Fruit fly (Drosophila melanogaster) whole organism, embryonic: ENCODE measurements around the gene CG3434.
A peak's percentile ranks its signal among the peaks of the same experiment; 100 is the strongest.

Experiments used
- Adf1 ChIP-seq: fragments of 200-800 bp; sonication (Bioruptor generic); IDR thresholded peaks from 2 replicates; pipeline ENCODE4 v1.3.6; 2022; ENCODE audit warnings: missing biosample characterization, missing genetic modification characterization
- BEAF-32 ChIP-seq: fragments of 200-800 bp; sonication (Bioruptor generic); optimal IDR thresholded peaks from 3 replicates; lab custom pipeline; 2017; ENCODE audit warnings: missing biosample characterization, missing genetic modification characterization, mild to moderate bottlenecking, moderate library complexity, missing genetic modification reagents
- Bgb ChIP-seq: fragments of 200-800 bp; sonication (Bioruptor generic); IDR thresholded peaks from 2 replicates; pipeline ENCODE4 v1.3.6; 2022; ENCODE audit warnings: missing biosample characterization, missing genetic modification characterization; ENCODE audit not compliant: partially characterized antibody
- CG12071 ChIP-seq: fragments of 200-800 bp; sonication (Bioruptor generic); optimal IDR thresholded peaks from 3 replicates; lab custom pipeline; 2018; ENCODE audit warnings: missing biosample characterization, mild to moderate bottlenecking, missing genetic modification characterization
- CG13424 ChIP-seq: fragments of 200-800 bp; sonication (Bioruptor generic); optimal IDR thresholded peaks from 2 replicates; lab custom pipeline; 2019; ENCODE audit warnings: missing biosample characterization, mild to moderate bottlenecking, missing genetic modification characterization, moderate library complexity
- CG15601 ChIP-seq: fragments of 200-800 bp; sonication (Bioruptor generic); optimal IDR thresholded peaks from 3 replicates; lab custom pipeline; 2019; ENCODE audit warnings: missing biosample characterization, mild to moderate bottlenecking, missing genetic modification characterization, moderate library complexity
- CG17612 ChIP-seq: fragments of 200-800 bp; sonication (Bioruptor generic); IDR thresholded peaks from 2 replicates; pipeline ENCODE4 v1.3.6; 2022; ENCODE audit warnings: missing biosample characterization, missing genetic modification characterization
- CG2202 ChIP-seq: fragments of 200-800 bp; sonication (Bioruptor generic); optimal IDR thresholded peaks from 2 replicates; lab custom pipeline; 2018; ENCODE audit warnings: missing biosample characterization, mild to moderate bottlenecking, missing genetic modification characterization
- CG2678 ChIP-seq: fragments of 200-800 bp; sonication (Bioruptor generic); optimal IDR thresholded peaks from 3 replicates; lab custom pipeline; 2019; ENCODE audit warnings: missing biosample characterization, mild to moderate bottlenecking, missing genetic modification characterization, moderate library complexity
- CG2712 ChIP-seq: fragments of 200-800 bp; optimal IDR thresholded peaks from 3 replicates; lab custom pipeline; 2019; ENCODE audit warnings: missing biosample characterization, mild to moderate bottlenecking, missing genetic modification characterization, moderate library complexity
- CG30020 ChIP-seq: fragments of 200-800 bp; optimal IDR thresholded peaks from 2 replicates; lab custom pipeline; 2019; ENCODE audit warnings: missing biosample characterization, mild to moderate bottlenecking, missing genetic modification characterization, moderate library complexity
- CG30403 ChIP-seq: fragments of 200-800 bp; sonication (Bioruptor generic); optimal IDR thresholded peaks from 3 replicates; lab custom pipeline; 2016; ENCODE audit warnings: missing biosample characterization, missing genetic modification characterization
- CG31388 ChIP-seq: fragments of 200-800 bp; sonication (Bioruptor generic); optimal IDR thresholded peaks from 2 replicates; lab custom pipeline; 2016; ENCODE audit warnings: missing biosample characterization, missing genetic modification characterization
- CG6765 ChIP-seq: fragments of 200-800 bp; sonication (Bioruptor generic); optimal IDR thresholded peaks from 3 replicates; lab custom pipeline; 2017; ENCODE audit warnings: missing biosample characterization, mild to moderate bottlenecking, missing genetic modification characterization
- CG6813 ChIP-seq: fragments of 200-800 bp; sonication (Bioruptor generic); optimal IDR thresholded peaks from 2 replicates; lab custom pipeline; 2017; ENCODE audit warnings: missing biosample characterization, missing genetic modification characterization, mild to moderate bottlenecking, moderate library complexity, missing genetic modification reagents
- CG7786 ChIP-seq: fragments of 200-800 bp; sonication (Bioruptor generic); optimal IDR thresholded peaks from 2 replicates; lab custom pipeline; 2016; ENCODE audit warnings: missing biosample characterization, missing genetic modification characterization
- CG7963 ChIP-seq: fragments of 200-800 bp; sonication (Bioruptor generic); IDR thresholded peaks from 3 replicates; pipeline ENCODE4 v1.3.6; 2022; ENCODE audit warnings: missing biosample characterization, missing genetic modification characterization; ENCODE audit not compliant: partially characterized antibody
- CG8944 ChIP-seq: fragments of 200-800 bp; sonication (Bioruptor generic); optimal IDR thresholded peaks from 3 replicates; lab custom pipeline; 2016; ENCODE audit warnings: missing biosample characterization, missing genetic modification characterization
- CG9817 ChIP-seq: fragments of 200-800 bp; sonication (Bioruptor generic); optimal IDR thresholded peaks from 2 replicates; lab custom pipeline; 2018; ENCODE audit warnings: missing biosample characterization, mild to moderate bottlenecking, missing genetic modification characterization, moderate library complexity
- Dfd ChIP-seq, 2 experiments: fragments of >200 bp; optimal IDR thresholded peaks; 2 replicates each; lab custom pipeline; 2017; ENCODE audit warnings: missing biosample characterization in 2 of 2, missing genetic modification characterization in 2 of 2
- Dip3 ChIP-seq: fragments of 200-800 bp; sonication (Bioruptor generic); optimal IDR thresholded peaks from 3 replicates; lab custom pipeline; 2016; ENCODE audit warnings: missing biosample characterization, missing genetic modification characterization
- HLH3B ChIP-seq: fragments of 200-800 bp; sonication (Bioruptor generic); IDR thresholded peaks from 2 replicates; pipeline ENCODE4 v1.3.6; 2022; ENCODE audit warnings: missing biosample characterization, missing genetic modification characterization
- Hand ChIP-seq: fragments of 200-800 bp; sonication (Bioruptor generic); optimal IDR thresholded peaks from 2 replicates; lab custom pipeline; 2017; ENCODE audit warnings: mild to moderate bottlenecking, missing biosample characterization, missing genetic modification reagents, missing genetic modification characterization
- Hr51 ChIP-seq, 2 experiments: fragments of 200-800 bp; sonication (Bioruptor generic); optimal IDR thresholded peaks; 2 replicates in 1 of 2; 3 replicates in 1 of 2; lab custom pipeline; 2016 to 2018; ENCODE audit warnings: missing biosample characterization in 2 of 2, missing genetic modification characterization in 2 of 2, mild to moderate bottlenecking in 1 of 2, moderate library complexity in 1 of 2
- MTF-1 ChIP-seq: fragments of 200-800 bp; sonication (Bioruptor generic); optimal IDR thresholded peaks from 2 replicates; lab custom pipeline; 2018; ENCODE audit warnings: missing biosample characterization, mild to moderate bottlenecking, missing genetic modification characterization, borderline replicate concordance
- NC2β ChIP-seq: fragments of 200-800 bp; sonication (Bioruptor generic); optimal IDR thresholded peaks from 2 replicates; lab custom pipeline; 2016; ENCODE audit warnings: missing biosample characterization, missing genetic modification characterization
- Oli ChIP-seq: fragments of 200-800 bp; sonication (Bioruptor generic); optimal IDR thresholded peaks from 2 replicates; lab custom pipeline; 2018; ENCODE audit warnings: missing biosample characterization, mild to moderate bottlenecking, missing genetic modification characterization, moderate library complexity
- Six4 ChIP-seq: fragments of 200-800 bp; sonication (Bioruptor generic); optimal IDR thresholded peaks from 2 replicates; lab custom pipeline; 2016; ENCODE audit warnings: missing biosample characterization, missing genetic modification characterization
- al ChIP-seq: fragments of 200-800 bp; sonication (Bioruptor generic); IDR thresholded peaks from 2 replicates; pipeline ENCODE4 v1.3.6; 2022; ENCODE audit warnings: missing biosample characterization, missing genetic modification characterization
- bigmax ChIP-seq: fragments of 200-800 bp; sonication (Bioruptor generic); optimal IDR thresholded peaks from 2 replicates; lab custom pipeline; 2018; ENCODE audit warnings: missing biosample characterization, mild to moderate bottlenecking, missing genetic modification characterization
- bsh ChIP-seq, 2 experiments: fragments of 200-800 bp; sonication (Bioruptor generic); optimal IDR thresholded peaks; 2 replicates each; lab custom pipeline; 2017 to 2018; ENCODE audit warnings: mild to moderate bottlenecking in 2 of 2, missing biosample characterization in 2 of 2, missing genetic modification characterization in 2 of 2, moderate library complexity in 1 of 2
- cwo ChIP-seq: fragments of 200-800 bp; sonication (Bioruptor generic); optimal IDR thresholded peaks from 3 replicates; lab custom pipeline; 2017; ENCODE audit warnings: missing biosample characterization, missing genetic modification characterization, mild to moderate bottlenecking, moderate library complexity, missing genetic modification reagents
- exex ChIP-seq: fragments of 200-800 bp; sonication (Bioruptor generic); optimal IDR thresholded peaks from 4 replicates; lab custom pipeline; 2018; ENCODE audit warnings: missing biosample characterization, mild to moderate bottlenecking, missing genetic modification characterization, moderate library complexity
- fu2 ChIP-seq: fragments of 200-800 bp; sonication (Bioruptor generic); optimal IDR thresholded peaks from 2 replicates; lab custom pipeline; 2016; ENCODE audit warnings: missing biosample characterization, missing genetic modification characterization
- gcm2 ChIP-seq: fragments of 200-800 bp; sonication (Bioruptor generic); optimal IDR thresholded peaks from 2 replicates; lab custom pipeline; 2016; ENCODE audit warnings: missing biosample characterization, missing genetic modification characterization
- hb ChIP-seq: fragments of 200-800 bp; sonication (Bioruptor generic); IDR thresholded peaks from 3 replicates; pipeline ENCODE4 v1.3.6; 2022; ENCODE audit warnings: missing biosample characterization, missing genetic modification characterization; ENCODE audit not compliant: partially characterized antibody
- her ChIP-seq: fragments of 200-800 bp; sonication (Bioruptor generic); optimal IDR thresholded peaks from 2 replicates; lab custom pipeline; 2016; ENCODE audit warnings: missing biosample characterization, missing genetic modification characterization
- kah ChIP-seq: fragments of 200-800 bp; sonication (Bioruptor generic); optimal IDR thresholded peaks from 2 replicates; lab custom pipeline; 2018; ENCODE audit warnings: missing biosample characterization, mild to moderate bottlenecking, missing genetic modification characterization
- kni ChIP-seq: fragments of 200-800 bp; sonication (Bioruptor generic); optimal IDR thresholded peaks from 3 replicates; lab custom pipeline; 2017; ENCODE audit warnings: mild to moderate bottlenecking, missing biosample characterization, missing genetic modification reagents, missing genetic modification characterization
- lilli ChIP-seq: fragments of 200-800 bp; sonication (Bioruptor generic); optimal IDR thresholded peaks from 3 replicates; lab custom pipeline; 2016; ENCODE audit warnings: missing biosample characterization, missing genetic modification characterization
- mirr ChIP-seq: fragments of 200-800 bp; sonication (Bioruptor generic); optimal IDR thresholded peaks from 3 replicates; lab custom pipeline; 2018; ENCODE audit warnings: missing biosample characterization, mild to moderate bottlenecking, missing genetic modification characterization
- nerfin-1 ChIP-seq: fragments of 200-800 bp; sonication (Bioruptor generic); optimal IDR thresholded peaks from 3 replicates; lab custom pipeline; 2019; ENCODE audit warnings: missing biosample characterization, mild to moderate bottlenecking, missing genetic modification characterization, moderate library complexity
- nmo ChIP-seq: fragments of 200-800 bp; sonication (Bioruptor generic); optimal IDR thresholded peaks from 2 replicates; lab custom pipeline; 2018; ENCODE audit warnings: missing biosample characterization, mild to moderate bottlenecking, missing genetic modification characterization, moderate library complexity
- sc ChIP-seq, 3 experiments: fragments of >200 bp in 2 of 3; fragments of 200-800 bp in 1 of 3; sonication (Bioruptor generic) in 1 of 3; optimal IDR thresholded peaks; 2 replicates in 2 of 3; 3 replicates in 1 of 3; lab custom pipeline; 2017; ENCODE audit warnings: mild to moderate bottlenecking in 1 of 3, missing biosample characterization in 1 of 3, missing genetic modification characterization in 1 of 3, missing genetic modification reagents in 1 of 3
- sd ChIP-seq: fragments of 200-800 bp; sonication (Bioruptor generic); optimal IDR thresholded peaks from 3 replicates; lab custom pipeline; 2018; ENCODE audit warnings: missing biosample characterization, mild to moderate bottlenecking, missing genetic modification characterization, moderate library complexity
- slbo ChIP-seq: fragments of 200-800 bp; sonication (Bioruptor generic); IDR thresholded peaks from 2 replicates; pipeline ENCODE4 v1.3.6; 2022; ENCODE audit warnings: missing biosample characterization, missing genetic modification characterization

The CG3434 gene

DNA sequence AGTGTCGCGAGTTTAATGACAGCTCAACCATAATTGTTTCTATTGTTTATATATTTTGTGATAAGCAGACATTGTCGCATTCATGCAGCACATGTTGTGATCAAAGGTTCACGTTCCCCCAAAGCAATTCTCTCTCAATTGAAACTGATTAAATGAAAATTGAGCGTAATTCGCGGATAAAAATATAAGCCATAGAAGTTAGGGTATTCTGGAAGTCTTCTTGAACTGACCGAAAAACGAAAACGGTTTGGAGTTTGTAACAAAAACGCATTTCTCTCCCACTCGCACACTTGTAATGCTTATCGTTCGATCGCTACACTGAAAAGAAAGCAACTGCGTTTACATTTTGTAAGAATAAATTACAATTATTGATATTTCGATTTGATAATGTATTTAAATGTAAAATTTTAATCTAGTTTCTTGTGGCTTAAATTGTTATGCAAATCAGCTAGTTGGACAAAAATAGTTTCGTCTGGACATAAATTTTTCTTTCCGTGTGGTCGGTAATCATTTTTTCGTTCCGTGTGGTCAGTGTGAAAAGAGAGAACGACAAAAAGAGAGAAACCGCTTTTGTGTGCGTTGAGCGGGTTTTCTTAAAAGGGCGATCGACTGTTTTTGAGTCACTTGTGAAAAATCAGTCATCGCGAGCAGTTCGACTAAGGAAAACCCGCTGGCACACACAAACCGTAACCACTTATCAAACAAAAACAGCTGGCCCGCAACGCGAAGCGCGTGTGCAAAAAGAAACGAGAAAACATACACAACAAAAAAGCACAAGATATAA lies 37.8 kb downstream of the CG3434 start, which contains the start of gene aay (continued):
- TF ChIP-seq hb (GFP tag; lab: Robert Waterston, UW) (no peak), Oli (tag; lab: Kevin White, UChicago) (peak; percentile 99), CG30020 (tag; lab: Kevin White, UChicago) (peak; percentile 89), CG6765 (GFP tag; lab: Kevin White, UChicago) (peak; percentile 98), exex (tag; lab: Kevin White, UChicago) (peak; percentile 94), CG7963 (GFP tag; lab: Robert Waterston, UW) (no peak), kni (GFP tag; lab: Kevin White, UChicago) (peak; percentile 95), Hr51 (GFP tag; optimal IDR thresholded peaks at IDR 0.05; lab: Kevin White, UChicago) (peak; percentile 98 to 99), CG17612 (GFP tag; lab: Robert Waterston, UW) (peak; percentile 95), bsh (GFP tag; optimal IDR thresholded peaks at IDR 0.05; lab: Kevin White, UChicago) (peak; percentile 93 to 99), CG9817 (tag; lab: Kevin White, UChicago) (peak; percentile 98), nmo (GFP tag; lab: Kevin White, UChicago) (peak; percentile 99), fu2 (GFP tag; lab: Kevin White, UChicago) (peak; percentile 96), Bgb (GFP tag; lab: Robert Waterston, UW) (peak; percentile 21; the same call in 1 of the 2 replicates), CG12071 (GFP tag; lab: Kevin White, UChicago) (peak; percentile 98), her (GFP tag; lab: Kevin White, UChicago) (peak; percentile 88), CG30403 (GFP tag; lab: Kevin White, UChicago) (peak; percentile 99), CG13424 (peak; percentile 99), gcm2 (GFP tag; lab: Kevin White, UChicago) (peak; percentile 97), NC2β (GFP tag; lab: Kevin White, UChicago) (peak; percentile 96), CG6813 (GFP tag; lab: Kevin White, UChicago) (peak; percentile 99), CG2202 (tag; lab: Kevin White, UChicago) (peak; percentile 99), kah (GFP tag; lab: Kevin White, UChicago) (peak; percentile 97), Adf1 (GFP tag; lab: Robert Waterston, UW) (peak; percentile 87), sd (tag; lab: Kevin White, UChicago) (peak; percentile 96), sc (optimal IDR thresholded peaks at IDR 0.05; lab: Kevin White, UChicago) (no peak), sc (GFP tag; optimal IDR thresholded peaks at IDR 0.05; lab: Kevin White, UChicago) (peak; percentile 98), nerfin-1 (tag; lab: Kevin White, UChicago) (peak; percentile 98), CG2678 (peak; percentile 99), cwo (GFP tag; lab: Kevin White, UChicago) (peak; percentile 97), lilli (GFP tag; lab: Kevin White, UChicago) (peak; percentile 99), Dip3 (peak; percentile 98), CG15601 (tag; lab: Kevin White, UChicago) (peak; percentile 98), HLH3B (GFP tag; lab: Robert Waterston, UW) (peak; percentile 98), slbo (GFP tag; lab: Robert Waterston, UW) (peak; percentile 99), mirr (peak; percentile 90), CG8944 (peak; percentile 95), CG2712 (tag; lab: Kevin White, UChicago) (peak; percentile 100), Six4 (GFP tag; lab: Kevin White, UChicago) (peak; percentile 99), al (GFP tag; lab: Robert Waterston, UW) (peak; percentile 96), BEAF-32 (GFP tag; lab: Kevin White, UChicago) (peak; percentile 22), Hand (GFP tag; lab: Kevin White, UChicago) (peak; percentile 97), Dfd (GFP tag; optimal IDR thresholded peaks at IDR 0.05; lab: Kevin White, UChicago) (peak in 1 of 2 experiments; percentile 86), CG31388 (GFP tag; lab: Kevin White, UChicago) (peak; percentile 96), CG7786 (GFP tag; lab: Kevin White, UChicago) (peak; percentile 97), MTF-1 (GFP tag; lab: Kevin White, UChicago) (peak; percentile 95), bigmax (GFP tag; lab: Kevin White, UChicago) (peak; percentile 82)
